Worm (Caenorhabditis elegans) whole organism, late embryonic: ENCODE results near the gene atg-9.

Experiments used
- C08G9.2 ChIP-seq: sonication (generic microtip); optimal IDR thresholded peaks from 2 replicates; lab custom pipeline; 2016; ENCODE audit warnings: mild to moderate bottlenecking, missing genetic modification characterization, moderate library complexity, missing compliant biosample characterization
- C38D4.7 ChIP-seq: fragments of 200-800 bp; sonication (Bioruptor generic); optimal IDR thresholded peaks from 2 replicates; lab custom pipeline; 2018; ENCODE audit warnings: mild to moderate bottlenecking, missing genetic modification characterization, moderate library complexity, missing compliant biosample characterization
- K09A11.1 ChIP-seq: sonication (generic microtip); optimal IDR thresholded peaks from 2 replicates; lab custom pipeline; 2017; ENCODE audit warnings: antibody characterized with exemption, mild to moderate bottlenecking, missing genetic modification characterization, missing compliant biosample characterization; ENCODE audit not compliant: insufficient read depth
- ahr-1 ChIP-seq: sonication (generic microtip); optimal IDR thresholded peaks from 2 replicates; lab custom pipeline; 2016; ENCODE audit warnings: missing genetic modification characterization, missing compliant biosample characterization
- ceh-18 ChIP-seq: sonication (generic microtip); optimal IDR thresholded peaks from 2 replicates; lab custom pipeline; 2016; ENCODE audit warnings: missing genetic modification characterization, missing compliant biosample characterization
- ceh-19 ChIP-seq: fragments of 200-800 bp; sonication (Bioruptor generic); optimal IDR thresholded peaks from 2 replicates; lab custom pipeline; 2018; ENCODE audit warnings: mild to moderate bottlenecking, missing genetic modification characterization, missing compliant biosample characterization
- ceh-2 ChIP-seq: sonication (generic microtip); optimal IDR thresholded peaks from 2 replicates; lab custom pipeline; 2016; ENCODE audit warnings: missing genotype, missing genetic modification characterization, missing compliant biosample characterization
- ceh-48 ChIP-seq: sonication (generic microtip); optimal IDR thresholded peaks from 2 replicates; lab custom pipeline; 2016; ENCODE audit warnings: missing genetic modification characterization, inconsistent platforms, missing compliant biosample characterization
- hlh-6 ChIP-seq: sonication (generic microtip); optimal IDR thresholded peaks from 2 replicates; lab custom pipeline; 2016; ENCODE audit warnings: missing genotype, missing genetic modification characterization, missing compliant biosample characterization
- nhr-232 ChIP-seq: sonication (generic microtip); optimal IDR thresholded peaks from 2 replicates; lab custom pipeline; 2016; ENCODE audit warnings: missing genetic modification characterization, missing compliant biosample characterization
- npax-4 ChIP-seq: sonication (generic microtip); optimal IDR thresholded peaks from 2 replicates; lab custom pipeline; 2016; ENCODE audit warnings: missing genetic modification characterization, missing compliant biosample characterization
- pax-1 ChIP-seq: fragments of 150-350 bp; optimal IDR thresholded peaks from 2 replicates; lab custom pipeline; 2014; ENCODE audit warnings: missing biosample characterization, missing genetic modification characterization
- pha-2 ChIP-seq: sonication (generic microtip); optimal IDR thresholded peaks from 2 replicates; lab custom pipeline; 2017; ENCODE audit warnings: mild to moderate bottlenecking, missing genetic modification characterization, missing compliant biosample characterization
- pqm-1 ChIP-seq: sonication (generic microtip); optimal IDR thresholded peaks from 2 replicates; lab custom pipeline; 2016; ENCODE audit warnings: missing genetic modification characterization, missing compliant biosample characterization
- ref-2 ChIP-seq: sonication (generic microtip); optimal IDR thresholded peaks from 2 replicates; lab custom pipeline; 2016; ENCODE audit warnings: missing genetic modification characterization, missing compliant biosample characterization
- sox-4 ChIP-seq: sonication (generic microtip); optimal IDR thresholded peaks from 2 replicates; lab custom pipeline; 2017; ENCODE audit warnings: mild to moderate bottlenecking, missing genetic modification characterization, inconsistent platforms, missing compliant biosample characterization
- tbx-2 ChIP-seq: sonication (generic microtip); optimal IDR thresholded peaks from 2 replicates; lab custom pipeline; 2016; ENCODE audit warnings: missing genetic modification characterization, missing compliant biosample characterization
- ttx-3 ChIP-seq: sonication (generic microtip); optimal IDR thresholded peaks from 2 replicates; lab custom pipeline; 2016; ENCODE audit warnings: missing genetic modification reagents, missing genetic modification characterization, missing compliant biosample characterization
- unc-3 ChIP-seq, 2 experiments: fragments of 200-800 bp in 1 of 2; sonication (Bioruptor generic) in 1 of 2; sonication (generic microtip) in 1 of 2; conservative IDR thresholded peaks in 1 of 2; optimal IDR thresholded peaks in 1 of 2; 2 replicates each; pipeline versions ENCODE4 v1.3.6 to Lab custom; 2016 to 2022; ENCODE audit warnings: missing compliant biosample characterization in 2 of 2, missing genetic modification characterization in 2 of 2, missing genetic modification reagents in 1 of 2
- ztf-16 ChIP-seq: sonication (generic microtip); optimal IDR thresholded peaks from 2 replicates; lab custom pipeline; 2017; ENCODE audit warnings: missing genetic modification characterization, missing compliant biosample characterization

Gene atg-9

DNA sequence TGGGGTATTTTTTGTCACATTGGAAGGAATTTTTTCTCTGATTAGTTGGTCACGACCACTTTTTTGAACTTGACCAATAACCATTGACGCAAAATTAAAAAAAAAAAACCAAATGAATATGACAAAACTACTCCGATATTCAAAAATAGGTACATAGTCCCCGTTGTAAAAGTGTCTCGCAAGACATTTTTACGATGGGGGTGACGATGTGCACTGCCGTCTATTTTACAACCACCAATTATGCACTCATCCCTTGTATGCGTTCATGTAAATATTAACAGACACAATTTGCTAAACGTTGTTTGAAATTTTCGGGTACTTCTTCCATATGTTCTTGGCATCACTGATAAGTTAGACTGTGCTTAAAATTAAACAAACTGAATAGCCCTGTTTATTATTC is 50.5 kb downstream of the atg-9 start, which contains the start of gene scl-27:
scl-27 (plus strand) TSS at position 301 of the 400 bp plus-strand sequence.
- no peak for TF ChIP-seq ceh-18 (tag; lab: Kevin White, UChicago)
- no peak for TF ChIP-seq ztf-16 (tag; lab: Kevin White, UChicago)
- no peak for TF ChIP-seq K09A11.1 (tag; lab: Kevin White, UChicago)
- TF ChIP-seq nhr-232 (tag; lab: Kevin White, UChicago), result no peak
- no peak for TF ChIP-seq ceh-19 (GFP tag; lab: Kevin White, UChicago)
- no peak for TF ChIP-seq npax-4 (tag; lab: Kevin White, UChicago)
- no peak for TF ChIP-seq pax-1
- no peak for TF ChIP-seq unc-3 (GFP tag; conservative IDR thresholded peaks at IDR 0.05; lab: Robert Waterston, UW)
- no peak for TF ChIP-seq unc-3 (tag; optimal IDR thresholded peaks at IDR 0.05; lab: Kevin White, UChicago)
- no peak for TF ChIP-seq tbx-2 (tag; lab: Kevin White, UChicago)
- TF ChIP-seq pha-2, result no peak
- TF ChIP-seq hlh-6, result no peak
- TF ChIP-seq ahr-1 (tag; lab: Kevin White, UChicago), result no peak
- no peak for TF ChIP-seq sox-4 (tag; lab: Kevin White, UChicago)
- TF ChIP-seq, all 69 proteins: peak for 0

DNA sequence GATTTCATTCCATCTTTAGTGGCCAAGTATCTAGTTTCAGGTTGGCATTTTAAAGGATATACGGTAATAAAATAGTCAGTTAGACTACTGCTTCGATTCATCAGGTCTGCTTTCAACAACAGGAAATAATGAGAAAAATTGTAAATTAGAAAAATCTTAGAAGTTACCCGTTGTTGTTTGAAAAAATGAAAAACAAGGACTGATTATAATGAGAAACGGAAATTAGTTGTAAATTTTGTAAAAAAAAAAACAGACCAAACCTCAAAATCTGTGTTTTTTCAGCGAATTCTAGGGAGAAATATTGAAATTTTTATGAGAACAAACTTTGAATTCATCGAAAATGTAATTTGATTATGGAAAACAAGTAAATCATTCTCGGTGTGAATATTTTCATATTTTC is 53.8 kb downstream of the atg-9 start, which contains the start of gene srh-62:
srh-62 (minus strand) TSS at position 101 of the 400 bp plus-strand sequence.
- TF ChIP-seq ztf-16 (tag; lab: Kevin White, UChicago) (no peak), ttx-3 (tag; lab: Kevin White, UChicago) (no peak), C38D4.7 (GFP tag; lab: Kevin White, UChicago) (no peak), C08G9.2 (no peak)

DNA sequence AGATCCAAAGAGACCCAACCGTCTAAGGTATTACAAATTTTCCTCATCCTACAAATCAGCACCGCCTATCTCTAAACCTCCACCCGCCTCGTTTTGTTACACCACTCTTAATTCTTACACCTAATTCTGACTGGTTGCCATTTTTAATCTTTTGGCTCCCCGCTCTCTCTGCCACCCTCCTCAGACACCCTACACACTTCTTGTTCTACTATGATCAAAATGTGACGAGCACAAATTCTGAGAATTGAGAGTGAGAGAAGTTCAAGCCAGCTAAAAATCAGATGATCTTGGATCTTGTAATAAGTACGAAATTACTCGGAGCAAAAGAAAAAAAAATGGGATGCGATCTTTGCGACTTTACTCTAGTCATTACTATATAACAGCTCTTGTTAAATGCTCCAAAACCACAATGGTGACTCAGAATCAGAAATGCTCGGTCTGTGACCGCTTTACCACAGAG is 55.1 kb downstream of the atg-9 start, which contains the start of gene nhr-252:
nhr-252 (plus strand) TSS at position 410 of the 460 bp plus-strand sequence.
- TF ChIP-seq C38D4.7 (GFP tag; lab: Kevin White, UChicago) (no peak), ceh-48 (no peak), pqm-1 (tag; lab: Kevin White, UChicago) (no peak), ref-2 (no peak), ceh-2 (tag; lab: Kevin White, UChicago) (no peak)
- TF ChIP-seq, all 69 proteins: peak for 0
